Worm (Caenorhabditis elegans): ENCODE results near the gene fbxa-9.
"Not testable (repeated sequence)": the region's sequence is repeated elsewhere in the genome, so short reads cannot be mapped to it uniquely, and the experiment has no call there.

fbxa-9 gene

ce11 chrIII:2253027-2253499 is 13.4 kb upstream of the fbxa-9 start, which contains the start of gene fbxa-73:
Gene fbxa-73, plus strand, starts transcription at chrIII:2253449.
- TF ChIP-seq C17E4.6 (GFP tag; IDR thresholded peaks at IDR 0.05) (no peak), nhr-80 (tag; optimal IDR thresholded peaks at IDR 0.05) (peak; percentile 26)

- TF ChIP-seq sdz-38 (tag; optimal IDR thresholded peaks at IDR 0.05) (no peak), attf-5 (GFP tag; optimal IDR thresholded peaks at IDR 0.05) (no peak), aptf-3 (GFP tag; IDR thresholded peaks at IDR 0.05) (no peak), bed-1 (GFP tag; IDR thresholded peaks at IDR 0.05) (no peak), let-526 (GFP tag; IDR thresholded peaks at IDR 0.05) (no peak), ets-4 (GFP tag; optimal IDR thresholded peaks at IDR 0.05) (no peak)
Measured at ce11 chrIII:2255522-2255921, 10.9 kb upstream of the fbxa-9 start, which contains the start of gene fbxa-71. Gene fbxa-71, plus strand, starts transcription at chrIII:2255822.

- TF ChIP-seq snpc-4 (GFP tag; optimal IDR thresholded peaks at IDR 0.05) (no peak), snpc-4 (tag; optimal IDR thresholded peaks at IDR 0.05) (no peak), lag-1 (GFP tag; IDR thresholded peaks at IDR 0.05) (no peak), attf-3 (GFP tag; conservative IDR thresholded peaks at IDR 0.05) (no peak), bed-2 (GFP tag; IDR thresholded peaks at IDR 0.05) (no peak), F39B2.1 (GFP tag; IDR thresholded peaks at IDR 0.05) (no peak)
Measured at ce11 chrIII:2258863-2259262, 7.6 kb upstream of the fbxa-9 start, which contains the start of gene fbxa-43. Gene fbxa-43, minus strand, starts transcription at chrIII:2258963.

- TF ChIP-seq bed-1 (GFP tag; IDR thresholded peaks at IDR 0.05) (no peak), lsl-1 (GFP tag; optimal IDR thresholded peaks at IDR 0.05) (no peak), Y53F4B.3 (GFP tag; IDR thresholded peaks at IDR 0.05) (no peak)
Measured at ce11 chrIII:2259329-2259728, 7.1 kb upstream of the fbxa-9 start.

ce11 chrIII:2261353-2261752 is 5.1 kb upstream of the fbxa-9 start, which contains the start of gene fbxa-42:
Gene fbxa-42, minus strand, starts transcription at chrIII:2261453.
- TF ChIP-seq B0261.1 (tag; optimal IDR thresholded peaks at IDR 0.05); ztf-6 (GFP tag; IDR thresholded peaks at IDR 0.05); snpc-1.1 (tag; optimal IDR thresholded peaks at IDR 0.05; ENCODE audit: insufficient read depth): not testable (repeated sequence)

ce11 chrIII:2262942-2263341 is 3.5 kb upstream of the fbxa-9 start, which contains the start of gene Y54F10BM.6:
Gene Y54F10BM.6, plus strand, starts transcription at chrIII:2263242.
- TF ChIP-seq snpc-1.1 (tag; optimal IDR thresholded peaks at IDR 0.05; ENCODE audit: insufficient read depth) (no peak), nfya-1 (tag; optimal IDR thresholded peaks at IDR 0.05; ENCODE audit: borderline replicate concordance, insufficient read depth) (no peak), lsl-1 (GFP tag; optimal IDR thresholded peaks at IDR 0.05) (no peak), zim-3 (tag; optimal IDR thresholded peaks at IDR 0.05) (no peak), chd-7 (tag; optimal IDR thresholded peaks at IDR 0.05) (no peak), ceh-27 (GFP tag; optimal IDR thresholded peaks at IDR 0.05) (no peak), K11D2.4 (GFP tag; IDR thresholded peaks at IDR 0.05) (no peak), mxl-1 (tag; optimal IDR thresholded peaks at IDR 0.05) (no peak), hrde-1 (tag; optimal IDR thresholded peaks at IDR 0.05; ENCODE audit: borderline replicate concordance) (no peak), ztf-6 (GFP tag; IDR thresholded peaks at IDR 0.05) (no peak), B0035.1 (tag; optimal IDR thresholded peaks at IDR 0.05) (no peak), F49E8.2 (tag; optimal IDR thresholded peaks at IDR 0.05; ENCODE audit: insufficient read depth) (no peak), fkh-3 (tag; optimal IDR thresholded peaks at IDR 0.05) (no peak), madf-3 (GFP tag; IDR thresholded peaks at IDR 0.05) (no peak), F39B2.1 (GFP tag; IDR thresholded peaks at IDR 0.05) (no peak), hlh-26 (GFP tag; conservative IDR thresholded peaks at IDR 0.05) (no peak), D2030.7 (GFP tag; IDR thresholded peaks at IDR 0.05) (no peak), T07F8.4 (tag; optimal IDR thresholded peaks at IDR 0.05) (no peak)
